Fruit fly (Drosophila melanogaster): ENCODE measurements around the gene Cog4.

- no peak for TF ChIP-seq grau (tag; optimal IDR thresholded peaks at IDR 0.05)
- no peak for TF ChIP-seq ken (GFP tag; IDR thresholded peaks at IDR 0.05)
Observed at dm6 chr2L:10534022-10534421, 45.6 kb upstream of the Cog4 start, which contains the start of gene CG18302.

Data from whole organism, embryonic.